Worm (Caenorhabditis elegans) whole organism, young adult: Measurements from ENCODE around the gene str-97.

ENCODE experiments used
- B0019.2 ChIP-seq: fragments of 200-800 bp; sonication (Bioruptor generic); conservative IDR thresholded peaks from 2 replicates; pipeline ENCODE4 v1.3.6; 2022; ENCODE audit warnings: missing genetic modification reagents, missing genetic modification characterization, missing compliant biosample characterization
- C06A6.2 ChIP-seq: fragments of 200-800 bp; sonication (Bioruptor generic); conservative IDR thresholded peaks from 2 replicates; pipeline ENCODE4 v1.3.6; 2022; ENCODE audit warnings: missing genetic modification characterization, missing compliant biosample characterization
- D2030.7 ChIP-seq: fragments of 200-800 bp; sonication (Bioruptor generic); IDR thresholded peaks from 2 replicates; pipeline ENCODE4 v1.3.6; 2022; ENCODE audit warnings: missing genetic modification reagents, missing genetic modification characterization, missing compliant biosample characterization
- F22D6.2 ChIP-seq: sonication (generic microtip); optimal IDR thresholded peaks from 2 replicates; lab custom pipeline; 2016; ENCODE audit warnings: mild to moderate bottlenecking, missing genetic modification characterization, missing compliant biosample characterization
- F52B5.7 ChIP-seq: sonication (generic microtip); optimal IDR thresholded peaks from 2 replicates; lab custom pipeline; 2016; ENCODE audit warnings: mild to moderate bottlenecking, missing genetic modification characterization, missing compliant biosample characterization
- K12H6.12 ChIP-seq: fragments of 200-800 bp; sonication (Bioruptor generic); optimal IDR thresholded peaks from 2 replicates; lab custom pipeline; 2018; ENCODE audit warnings: mild to moderate bottlenecking, missing genetic modification characterization, missing compliant biosample characterization
- T07F8.4 ChIP-seq: sonication (generic microtip); optimal IDR thresholded peaks from 2 replicates; lab custom pipeline; 2016; ENCODE audit warnings: mild to moderate bottlenecking, missing genetic modification characterization, moderate library complexity, missing compliant biosample characterization
- T26A5.8 ChIP-seq: sonication (generic microtip); optimal IDR thresholded peaks from 2 replicates; lab custom pipeline; 2016; ENCODE audit warnings: missing genetic modification characterization, missing compliant biosample characterization
- Y53F4B.3 ChIP-seq: fragments of 200-800 bp; sonication (Bioruptor generic); IDR thresholded peaks from 2 replicates; pipeline ENCODE4 v1.3.6; 2022; ENCODE audit warnings: missing genetic modification reagents, missing genetic modification characterization, missing compliant biosample characterization
- ama-1 ChIP-seq, 3 experiments: fragments of 150-350 bp in 1 of 3; sonication (generic microtip) in 2 of 3; optimal IDR thresholded peaks; 2 replicates each; lab custom pipeline; 2014 to 2018; ENCODE audit warnings: missing biosample characterization in 2 of 3, missing genetic modification characterization in 2 of 3, missing genetic modification reagents in 2 of 3
- athp-1 ChIP-seq: sonication (generic microtip); optimal IDR thresholded peaks from 2 replicates; lab custom pipeline; 2017; ENCODE audit warnings: mild to moderate bottlenecking, missing genetic modification characterization, missing compliant biosample characterization
- bed-1 ChIP-seq: fragments of 200-800 bp; sonication (Bioruptor generic); IDR thresholded peaks from 2 replicates; pipeline ENCODE4 v1.3.6; 2022; ENCODE audit warnings: missing genetic modification reagents, missing genetic modification characterization, missing compliant biosample characterization
- chd-7 ChIP-seq: sonication (generic microtip); optimal IDR thresholded peaks from 2 replicates; lab custom pipeline; 2016; ENCODE audit warnings: mild to moderate bottlenecking, missing genetic modification characterization, moderate library complexity, missing compliant biosample characterization
- dox-1 ChIP-seq: fragments of 200-800 bp; sonication (Bioruptor generic); IDR thresholded peaks from 2 replicates; pipeline ENCODE4 v1.3.6; 2022; ENCODE audit warnings: missing genetic modification reagents, missing genetic modification characterization, missing compliant biosample characterization
- dpff-1 ChIP-seq: sonication (generic microtip); optimal IDR thresholded peaks from 2 replicates; lab custom pipeline; 2017; ENCODE audit warnings: mild to moderate bottlenecking, missing genetic modification characterization, missing compliant biosample characterization
- egl-44 ChIP-seq: fragments of 200-800 bp; sonication (Bioruptor generic); IDR thresholded peaks from 2 replicates; pipeline ENCODE4 v1.3.6; 2022; ENCODE audit warnings: missing genetic modification reagents, missing genetic modification characterization, missing compliant biosample characterization
- ets-4 ChIP-seq: fragments of 200-800 bp; sonication (Bioruptor generic); optimal IDR thresholded peaks from 2 replicates; lab custom pipeline; 2018; ENCODE audit warnings: mild to moderate bottlenecking, missing genetic modification characterization, missing compliant biosample characterization
- hlh-12 ChIP-seq: sonication (generic microtip); optimal IDR thresholded peaks from 2 replicates; lab custom pipeline; 2016; ENCODE audit warnings: missing genetic modification characterization, missing compliant biosample characterization
- hlh-26 ChIP-seq: fragments of 200-800 bp; sonication (Bioruptor generic); conservative IDR thresholded peaks from 2 replicates; pipeline ENCODE4 v1.3.6; 2022; ENCODE audit warnings: missing genetic modification reagents, missing genetic modification characterization, missing compliant biosample characterization
- lag-1 ChIP-seq: fragments of 200-800 bp; sonication (Bioruptor generic); IDR thresholded peaks from 2 replicates; pipeline ENCODE4 v1.3.6; 2022; ENCODE audit warnings: missing genetic modification reagents, missing genetic modification characterization, missing compliant biosample characterization
- let-607 ChIP-seq, 2 experiments: fragments of 200-800 bp in 1 of 2; sonication (Bioruptor generic) in 1 of 2; sonication (generic microtip) in 1 of 2; optimal IDR thresholded peaks; 2 replicates each; lab custom pipeline; 2016 to 2018; ENCODE audit warnings: mild to moderate bottlenecking in 2 of 2, missing compliant biosample characterization in 2 of 2, missing genetic modification characterization in 2 of 2, moderate library complexity in 2 of 2, missing genotype in 1 of 2
- lin-26 ChIP-seq: fragments of 200-800 bp; sonication (Bioruptor generic); IDR thresholded peaks from 2 replicates; pipeline ENCODE4 v1.3.6; 2022; ENCODE audit warnings: missing genetic modification reagents, missing genetic modification characterization, missing compliant biosample characterization
- lin-54 ChIP-seq: fragments of 200-800 bp; sonication (Bioruptor generic); optimal IDR thresholded peaks from 2 replicates; lab custom pipeline; 2018; ENCODE audit warnings: mild to moderate bottlenecking, missing genetic modification characterization, missing compliant biosample characterization
- lir-1 ChIP-seq: fragments of 200-800 bp; sonication (Bioruptor generic); conservative IDR thresholded peaks from 2 replicates; pipeline ENCODE4 v1.3.6; 2022; ENCODE audit warnings: missing genetic modification reagents, missing genetic modification characterization, missing compliant biosample characterization
- lsl-1 ChIP-seq: fragments of 200-800 bp; sonication (Bioruptor generic); optimal IDR thresholded peaks from 2 replicates; lab custom pipeline; 2018; ENCODE audit warnings: mild to moderate bottlenecking, missing genetic modification characterization, moderate library complexity, missing compliant biosample characterization
- mcd-1 ChIP-seq: fragments of 200-800 bp; sonication (Bioruptor generic); IDR thresholded peaks from 2 replicates; pipeline ENCODE4 v1.3.6; 2022; ENCODE audit warnings: missing genetic modification reagents, missing genetic modification characterization, missing compliant biosample characterization
- nfyb-1 ChIP-seq: fragments of 200-800 bp; sonication (Bioruptor generic); IDR thresholded peaks from 2 replicates; pipeline ENCODE4 v1.3.6; 2022; ENCODE audit warnings: missing genetic modification reagents, missing genetic modification characterization, missing compliant biosample characterization
- nhr-80 ChIP-seq: sonication (generic microtip); optimal IDR thresholded peaks from 2 replicates; lab custom pipeline; 2016; ENCODE audit warnings: missing genetic modification characterization, missing compliant biosample characterization
- rcor-1 ChIP-seq: fragments of 200-800 bp; sonication (Bioruptor generic); IDR thresholded peaks from 2 replicates; pipeline ENCODE4 v1.3.6; 2022; ENCODE audit warnings: missing genetic modification reagents, missing genetic modification characterization, missing compliant biosample characterization
- xnd-1 ChIP-seq: sonication (generic microtip); optimal IDR thresholded peaks from 2 replicates; lab custom pipeline; 2016; ENCODE audit warnings: missing genotype, missing genetic modification reagents, missing genetic modification characterization, missing compliant biosample characterization
- zfh-2 ChIP-seq: fragments of 200-800 bp; sonication (Bioruptor generic); conservative IDR thresholded peaks from 2 replicates; pipeline ENCODE4 v1.3.6; 2022; ENCODE audit warnings: missing genetic modification reagents, missing genetic modification characterization, missing compliant biosample characterization
- ztf-25 ChIP-seq: fragments of 200-800 bp; sonication (Bioruptor generic); IDR thresholded peaks from 2 replicates; pipeline ENCODE4 v1.3.6; 2022; ENCODE audit warnings: missing genetic modification reagents, missing genetic modification characterization, missing compliant biosample characterization
- ztf-28 ChIP-seq: fragments of 200-800 bp; sonication (Bioruptor generic); IDR thresholded peaks from 2 replicates; pipeline ENCODE4 v1.3.6; 2022; ENCODE audit warnings: missing genetic modification reagents, missing genetic modification characterization, missing compliant biosample characterization
- ztf-3 ChIP-seq: fragments of 200-800 bp; sonication (Bioruptor generic); optimal IDR thresholded peaks from 2 replicates; lab custom pipeline; 2018; ENCODE audit warnings: mild to moderate bottlenecking, missing genetic modification characterization, missing compliant biosample characterization

str-97 gene

DNA sequence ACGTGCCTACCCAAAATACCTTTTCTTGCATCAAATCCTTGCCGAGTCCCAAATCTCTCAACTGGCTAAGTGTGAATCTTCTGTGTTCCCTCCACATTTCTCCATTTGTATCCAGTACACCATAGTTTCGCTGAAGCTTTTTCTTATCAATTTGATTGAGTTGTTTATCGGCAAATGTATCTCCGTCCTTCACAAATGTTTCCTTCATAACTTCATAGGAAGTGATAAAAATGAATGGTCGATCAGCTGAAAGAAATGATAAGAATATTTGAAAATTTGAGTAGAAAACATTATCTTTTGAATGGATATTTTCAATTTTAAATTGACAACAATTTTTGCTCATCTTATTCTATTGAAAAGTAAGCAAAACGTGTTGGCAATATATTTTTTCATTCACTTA is 20.2 kb upstream of the str-97 start:
- TF ChIP-seq lir-1 (GFP tag; lab: Robert Waterston, UW), result no peak
- TF ChIP-seq nhr-80 (tag; lab: Kevin White, UChicago), result peak; percentile 32

- TF ChIP-seq ets-4 (GFP tag; lab: Kevin White, UChicago) (no peak), ztf-28 (GFP tag; lab: Robert Waterston, UW) (no peak), bed-1 (GFP tag; lab: Robert Waterston, UW) (no peak), athp-1 (tag; lab: Kevin White, UChicago) (no peak), T26A5.8 (tag; lab: Kevin White, UChicago) (no peak), xnd-1 (tag; lab: Kevin White, UChicago) (no peak), lsl-1 (GFP tag; lab: Kevin White, UChicago) (no peak), T07F8.4 (tag; lab: Kevin White, UChicago) (no peak), dpff-1 (no peak), dox-1 (GFP tag; lab: Robert Waterston, UW) (no peak), lag-1 (GFP tag; lab: Robert Waterston, UW) (no peak)
Observed at ce11 chrV:16174109-16174508, 19.1 kb upstream of the str-97 start.

- TF ChIP-seq hlh-26 (GFP tag; lab: Robert Waterston, UW) (no peak), egl-44 (no peak), F52B5.7 (tag; lab: Kevin White, UChicago) (no peak), rcor-1 (GFP tag; lab: Robert Waterston, UW) (no peak), ztf-25 (GFP tag; lab: Robert Waterston, UW) (no peak), lin-54 (GFP tag; lab: Kevin White, UChicago) (no peak), mcd-1 (GFP tag; lab: Robert Waterston, UW) (no peak), hlh-12 (tag; lab: Kevin White, UChicago) (no peak), chd-7 (tag; lab: Kevin White, UChicago) (no peak), lin-26 (GFP tag; lab: Robert Waterston, UW) (no peak), B0019.2 (no peak)
Observed at ce11 chrV:16171721-16172120, 16.7 kb upstream of the str-97 start, which contains the start of gene K05D4.9. K05D4.9 (minus strand) TSS chrV:16171821.

DNA sequence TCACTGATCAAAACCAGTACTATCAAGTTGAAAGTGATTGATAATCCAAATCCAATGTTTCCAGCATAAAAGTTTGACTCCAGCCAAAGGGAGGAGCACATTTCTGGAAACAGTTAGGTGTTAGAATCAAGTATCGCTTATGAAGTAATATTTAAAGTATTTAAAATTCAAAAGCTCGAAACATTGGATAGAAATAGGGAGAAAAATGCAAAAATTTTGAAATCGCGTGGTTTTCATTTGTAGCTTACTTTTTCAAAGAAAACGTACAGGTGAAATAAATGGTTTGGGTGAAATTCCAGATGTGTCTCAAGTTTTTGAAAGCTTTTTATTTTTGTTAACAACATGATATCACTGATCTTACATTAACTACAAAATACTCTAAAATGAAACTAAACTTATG is 14.0 kb upstream of the str-97 start, which contains the start of gene str-111:
Gene str-111, minus strand, starts transcription at position 101 of the 400 bp plus-strand sequence.
- TF ChIP-seq K12H6.12 (tag; lab: Kevin White, UChicago) (no peak), let-607 (tag; optimal IDR thresholded peaks at IDR 0.05; lab: Kevin White, UChicago) (no peak), ama-1 (optimal IDR thresholded peaks at IDR 0.05; lab: Kevin White, UChicago) (no peak), ama-1 (GFP tag; optimal IDR thresholded peaks at IDR 0.05; lab: Kevin White, UChicago) (no peak), C06A6.2 (GFP tag; lab: Robert Waterston, UW) (no peak), ztf-3 (GFP tag; lab: Kevin White, UChicago) (no peak), Y53F4B.3 (GFP tag; lab: Robert Waterston, UW) (no peak), F22D6.2 (tag; lab: Kevin White, UChicago) (no peak), D2030.7 (GFP tag; lab: Robert Waterston, UW) (no peak), lin-26 (GFP tag; lab: Robert Waterston, UW) (no peak), zfh-2 (no peak), nfyb-1 (GFP tag; lab: Robert Waterston, UW) (no peak), lir-1 (GFP tag; lab: Robert Waterston, UW) (no peak)
